Fruit fly (Drosophila melanogaster) whole organism, prepupa: ENCODE data around the gene tow.

Experiments
- CG11762 ChIP-seq: fragments of 200-800 bp; sonication (Bioruptor generic); optimal IDR thresholded peaks from 3 replicates; lab custom pipeline; 2016; ENCODE audit warnings: missing biosample characterization, missing genetic modification characterization; ENCODE audit not compliant: insufficient read depth
- CG1621 ChIP-seq: fragments of 200-800 bp; sonication (Bioruptor generic); optimal IDR thresholded peaks from 3 replicates; lab custom pipeline; 2018; ENCODE audit warnings: missing biosample characterization, mild to moderate bottlenecking, missing genetic modification characterization
- CG3032 ChIP-seq: fragments of 200-800 bp; optimal IDR thresholded peaks from 2 replicates; lab custom pipeline; 2019; ENCODE audit warnings: missing biosample characterization, mild to moderate bottlenecking, missing genetic modification characterization, moderate library complexity
- CG32006 ChIP-seq: fragments of 200-800 bp; sonication (Bioruptor generic); optimal IDR thresholded peaks from 3 replicates; lab custom pipeline; 2017; ENCODE audit warnings: missing biosample characterization, mild to moderate bottlenecking, missing genetic modification characterization
- CG34406 ChIP-seq: fragments of 200-800 bp; sonication (Bioruptor generic); optimal IDR thresholded peaks from 3 replicates; lab custom pipeline; 2016; ENCODE audit warnings: missing biosample characterization, missing genetic modification characterization
- CG3919 ChIP-seq: fragments of 200-800 bp; sonication (Bioruptor generic); optimal IDR thresholded peaks from 3 replicates; lab custom pipeline; 2016; ENCODE audit warnings: missing biosample characterization, missing genetic modification characterization
- CG6276 ChIP-seq: fragments of 200-800 bp; sonication (Bioruptor generic); optimal IDR thresholded peaks from 2 replicates; lab custom pipeline; 2017; ENCODE audit warnings: missing biosample characterization, mild to moderate bottlenecking, missing genetic modification characterization
- CG6792 ChIP-seq: fragments of 200-800 bp; sonication (Bioruptor generic); optimal IDR thresholded peaks from 3 replicates; lab custom pipeline; 2016; ENCODE audit warnings: missing biosample characterization, missing genetic modification characterization
- CG6808 ChIP-seq: fragments of 200-800 bp; sonication (Bioruptor generic); optimal IDR thresholded peaks from 3 replicates; lab custom pipeline; 2017; ENCODE audit warnings: missing biosample characterization, missing genetic modification characterization, mild to moderate bottlenecking, moderate library complexity, missing genetic modification reagents
- CG6854 ChIP-seq: fragments of 200-800 bp; sonication (Bioruptor generic); optimal IDR thresholded peaks from 2 replicates; lab custom pipeline; 2017; ENCODE audit warnings: missing biosample characterization, mild to moderate bottlenecking, missing genetic modification characterization
- CG7368 ChIP-seq: fragments of 200-800 bp; sonication (Bioruptor generic); optimal IDR thresholded peaks from 3 replicates; lab custom pipeline; 2016; ENCODE audit warnings: missing biosample characterization, missing genetic modification characterization
- CG8119 ChIP-seq: fragments of 200-800 bp; sonication (Bioruptor generic); IDR thresholded peaks from 3 replicates; pipeline ENCODE4 v1.3.6; 2022; ENCODE audit warnings: missing biosample characterization, missing genetic modification characterization
- CG8319 ChIP-seq: fragments of 200-800 bp; sonication (Bioruptor generic); optimal IDR thresholded peaks from 3 replicates; lab custom pipeline; 2016; ENCODE audit warnings: missing biosample characterization, missing genetic modification characterization
- CG8632 ChIP-seq: fragments of 200-800 bp; sonication (Bioruptor generic); optimal IDR thresholded peaks from 3 replicates; lab custom pipeline; 2016; ENCODE audit warnings: missing biosample characterization, missing genetic modification characterization
- CG9139 ChIP-seq: fragments of 200-800 bp; sonication (Bioruptor generic); optimal IDR thresholded peaks from 3 replicates; lab custom pipeline; 2017; ENCODE audit warnings: missing biosample characterization, mild to moderate bottlenecking, missing genetic modification characterization
- Eip75B ChIP-seq: fragments of 200-800 bp; sonication (Bioruptor generic); optimal IDR thresholded peaks from 3 replicates; lab custom pipeline; 2016; ENCODE audit warnings: missing biosample characterization, missing genetic modification characterization
- Eip78C ChIP-seq: fragments of 200-800 bp; sonication (Bioruptor generic); peaks from one replicate; lab custom pipeline; 2016; ENCODE audit warnings: missing biosample characterization, missing genetic modification characterization
- Eip93F ChIP-seq: fragments of 200-800 bp; sonication (Bioruptor generic); optimal IDR thresholded peaks from 2 replicates; lab custom pipeline; 2016; ENCODE audit warnings: missing biosample characterization, mild to moderate bottlenecking, missing genetic modification characterization
- Ets21C ChIP-seq: fragments of 200-800 bp; sonication (Bioruptor generic); optimal IDR thresholded peaks from 3 replicates; lab custom pipeline; 2016; ENCODE audit warnings: missing biosample characterization, missing genetic modification characterization
- Ets96B ChIP-seq: fragments of 200-800 bp; optimal IDR thresholded peaks from 2 replicates; lab custom pipeline; 2019; ENCODE audit warnings: missing biosample characterization, mild to moderate bottlenecking, missing genetic modification characterization, moderate library complexity
- Hr39 ChIP-seq: fragments of 200-800 bp; sonication (Bioruptor generic); optimal IDR thresholded peaks from 2 replicates; lab custom pipeline; 2016; ENCODE audit warnings: missing biosample characterization, missing genetic modification characterization
- Hr4 ChIP-seq: fragments of 200-800 bp; sonication (Bioruptor generic); optimal IDR thresholded peaks from 3 replicates; lab custom pipeline; 2016; ENCODE audit warnings: missing biosample characterization, missing genetic modification characterization
- Lpt ChIP-seq: fragments of 200-800 bp; sonication (Bioruptor generic); optimal IDR thresholded peaks from 3 replicates; lab custom pipeline; 2016; ENCODE audit warnings: missing biosample characterization, missing genetic modification characterization
- Met ChIP-seq: fragments of 200-800 bp; sonication (Bioruptor generic); optimal IDR thresholded peaks from 3 replicates; lab custom pipeline; 2016; ENCODE audit warnings: missing biosample characterization, missing genetic modification characterization
- Smox ChIP-seq: fragments of 200-800 bp; sonication (Bioruptor generic); optimal IDR thresholded peaks from 3 replicates; lab custom pipeline; 2016; ENCODE audit warnings: missing biosample characterization, missing genetic modification characterization
- Sox14 ChIP-seq: fragments of 200-800 bp; sonication (Bioruptor generic); optimal IDR thresholded peaks from 3 replicates; lab custom pipeline; 2016; ENCODE audit warnings: missing biosample characterization, missing genetic modification characterization
- achi ChIP-seq: fragments of 200-800 bp; sonication (Bioruptor generic); optimal IDR thresholded peaks from 3 replicates; lab custom pipeline; 2016; ENCODE audit warnings: missing biosample characterization, missing genetic modification characterization
- acj6 ChIP-seq: fragments of 200-800 bp; sonication (Bioruptor generic); optimal IDR thresholded peaks from 3 replicates; lab custom pipeline; 2016; ENCODE audit warnings: missing biosample characterization, missing genetic modification characterization
- cyc ChIP-seq: fragments of 200-800 bp; sonication (Bioruptor generic); optimal IDR thresholded peaks from 3 replicates; lab custom pipeline; 2016; ENCODE audit warnings: missing biosample characterization, missing genetic modification characterization
- dsx ChIP-seq: fragments of 200-800 bp; optimal IDR thresholded peaks from 3 replicates; lab custom pipeline; 2019; ENCODE audit warnings: missing biosample characterization, mild to moderate bottlenecking, missing genetic modification characterization, moderate library complexity; ENCODE audit not compliant: poor library complexity, severe bottlenecking
- eg ChIP-seq: fragments of 200-800 bp; sonication (Bioruptor generic); IDR thresholded peaks from 3 replicates; pipeline ENCODE4 v1.3.6; 2022; ENCODE audit warnings: missing biosample characterization, missing genetic modification characterization
- fkh ChIP-seq: fragments of 200-800 bp; sonication (Bioruptor generic); optimal IDR thresholded peaks from 3 replicates; lab custom pipeline; 2017; ENCODE audit warnings: missing biosample characterization, mild to moderate bottlenecking, missing genetic modification characterization, moderate library complexity
- lz ChIP-seq: fragments of 200-800 bp; sonication (Bioruptor generic); optimal IDR thresholded peaks from 3 replicates; lab custom pipeline; 2016; ENCODE audit warnings: missing biosample characterization, missing genetic modification characterization
- net ChIP-seq: fragments of 200-800 bp; sonication (Bioruptor generic); optimal IDR thresholded peaks from 3 replicates; lab custom pipeline; 2016; ENCODE audit warnings: missing biosample characterization, missing genetic modification characterization
- salr ChIP-seq, 2 experiments: fragments of 200-800 bp; sonication (Bioruptor generic); optimal IDR thresholded peaks; 3 replicates each; lab custom pipeline; 2016 to 2018; ENCODE audit warnings: missing biosample characterization in 2 of 2, missing genetic modification characterization in 2 of 2, mild to moderate bottlenecking in 1 of 2
- topi ChIP-seq: fragments of 200-800 bp; sonication (Bioruptor generic); optimal IDR thresholded peaks from 3 replicates; lab custom pipeline; 2016; ENCODE audit warnings: missing biosample characterization, missing genetic modification characterization
- vri ChIP-seq: fragments of 200-800 bp; sonication (Bioruptor generic); optimal IDR thresholded peaks from 3 replicates; lab custom pipeline; 2016; ENCODE audit warnings: missing biosample characterization, mild to moderate bottlenecking, missing genetic modification characterization

Gene tow

DNA sequence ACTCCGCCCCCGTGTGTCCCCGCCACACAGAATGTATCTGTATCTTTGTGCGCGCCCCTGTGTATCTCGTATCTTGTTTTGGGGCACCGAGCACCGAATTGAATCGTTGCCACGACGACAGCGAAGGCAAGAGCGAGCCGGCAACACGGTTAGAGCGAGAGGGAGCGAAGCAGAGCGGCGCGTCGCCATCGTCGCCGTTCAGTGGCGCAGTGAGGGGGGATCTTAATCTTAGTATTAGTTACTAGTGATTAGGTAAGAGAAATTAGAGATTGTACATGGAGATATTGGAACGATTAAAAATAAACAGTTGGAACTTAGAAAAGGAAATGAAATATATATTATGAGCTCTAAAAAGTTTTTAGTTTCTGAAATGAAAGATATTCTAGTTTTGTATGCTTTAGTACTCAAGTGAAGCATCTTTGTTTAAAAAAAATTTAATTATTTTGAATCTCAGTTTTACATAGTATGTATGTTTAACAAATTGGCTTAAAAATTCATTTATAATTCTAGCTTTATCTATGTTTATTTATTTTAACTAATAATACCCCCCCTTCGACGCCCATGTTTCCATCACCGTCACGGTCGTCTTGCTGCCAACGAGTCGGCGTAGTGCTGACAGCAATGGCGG, 46.4 kb downstream of the tow start (continued):
- peak; percentile 82 for TF ChIP-seq Eip75B (GFP tag; lab: Kevin White, UChicago)
- peak; percentile 71 for TF ChIP-seq CG6792
- peak; percentile 67 for TF ChIP-seq Hr4
- peak; percentile 48 for TF ChIP-seq Smox (GFP tag; lab: Kevin White, UChicago)
- peak in 1 of 2 experiments; percentile 86 for TF ChIP-seq salr (GFP tag; optimal IDR thresholded peaks at IDR 0.05; lab: Kevin White, UChicago)
- peak; percentile 83 for TF ChIP-seq fkh (GFP tag; lab: Kevin White, UChicago)
- peak; percentile 72 for TF ChIP-seq cyc (GFP tag; lab: Kevin White, UChicago)
- peak; percentile 73 for TF ChIP-seq CG8119 (GFP tag; lab: Robert Waterston, UW)
- peak; percentile 51 for TF ChIP-seq Met (GFP tag; lab: Kevin White, UChicago)
- TF ChIP-seq net (GFP tag; lab: Kevin White, UChicago) = peak; percentile 68
- TF ChIP-seq CG6808 (GFP tag; lab: Kevin White, UChicago) = peak; percentile 82
- TF ChIP-seq CG6276 (GFP tag; lab: Kevin White, UChicago) = peak; percentile 89
- peak; percentile 70 for TF ChIP-seq acj6 (GFP tag; lab: Kevin White, UChicago)
- peak; percentile 78 for TF ChIP-seq CG34406 (GFP tag; lab: Kevin White, UChicago)
- peak; percentile 61 for TF ChIP-seq dsx (GFP tag; lab: Kevin White, UChicago)
- peak; percentile 69 for TF ChIP-seq lz
- peak; percentile 75 for TF ChIP-seq CG9139 (GFP tag; lab: Kevin White, UChicago)
- TF ChIP-seq eg (GFP tag; lab: Robert Waterston, UW) = peak; percentile 68
- TF ChIP-seq vri (GFP tag; lab: Kevin White, UChicago) = no peak
- no peak for TF ChIP-seq CG1621 (tag; lab: Kevin White, UChicago)
- peak; percentile 72 for TF ChIP-seq achi (GFP tag; lab: Kevin White, UChicago)
- TF ChIP-seq Eip78C (GFP tag; lab: Kevin White, UChicago) = peak; percentile 95
- peak; percentile 21 for TF ChIP-seq Ets21C (GFP tag; lab: Kevin White, UChicago)
- TF ChIP-seq CG3919 (GFP tag; lab: Kevin White, UChicago) = peak; percentile 87

dm6 chr3L:6990288-6990687, 47.6 kb downstream of the tow start, which contains the start of gene bin:
Gene bin, plus strand, starts transcription at chr3L:6990622.
- TF ChIP-seq CG8319 = no peak
- TF ChIP-seq Sox14 (GFP tag; lab: Kevin White, UChicago) = no peak
- TF ChIP-seq cyc (GFP tag; lab: Kevin White, UChicago) = no peak
- no peak for TF ChIP-seq lz
- no peak for TF ChIP-seq topi (GFP tag; lab: Kevin White, UChicago)
- no peak for TF ChIP-seq CG8632 (GFP tag; lab: Kevin White, UChicago)
- no peak for TF ChIP-seq Hr39 (GFP tag; lab: Kevin White, UChicago)
- TF ChIP-seq CG9139 (GFP tag; lab: Kevin White, UChicago) = no peak
- no peak for TF ChIP-seq eg (GFP tag; lab: Robert Waterston, UW)
- TF ChIP-seq Ets96B (tag; lab: Kevin White, UChicago) = no peak
- TF ChIP-seq CG6854 = no peak
- TF ChIP-seq Ets21C (GFP tag; lab: Kevin White, UChicago) = no peak
- TF ChIP-seq CG32006 = no peak
- TF ChIP-seq CG11762 (GFP tag; lab: Kevin White, UChicago) = no peak
- TF ChIP-seq Lpt (GFP tag; lab: Kevin White, UChicago) = no peak

DNA sequence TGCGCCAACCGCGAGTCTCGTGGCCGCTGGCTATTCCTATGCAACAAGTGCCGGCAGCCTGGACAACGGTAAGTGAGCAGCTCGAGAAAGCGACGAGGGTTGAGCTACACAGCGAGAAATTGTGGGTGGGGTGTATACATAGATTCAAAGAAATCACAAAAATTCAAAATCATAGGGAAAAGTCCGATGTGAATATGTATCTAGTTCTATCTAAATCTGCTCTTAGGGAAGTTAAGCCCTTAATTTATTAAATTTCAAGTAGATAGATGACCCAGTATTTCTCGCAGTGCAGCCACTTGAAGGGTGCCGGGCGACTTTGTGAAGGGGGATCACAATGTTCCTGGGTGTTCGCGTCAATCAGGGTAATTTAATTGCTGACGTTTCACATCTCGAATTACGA, 50.7 kb downstream of the tow start:
- TF ChIP-seq Lpt (GFP tag; lab: Kevin White, UChicago) = no peak

dm6 chr3L:6995364-6995749, 52.7 kb downstream of the tow start:
- TF ChIP-seq CG3032 (tag; lab: Kevin White, UChicago) = no peak
- TF ChIP-seq CG8319 = no peak
- no peak for TF ChIP-seq vri (GFP tag; lab: Kevin White, UChicago)
- no peak for TF ChIP-seq Eip93F (GFP tag; lab: Kevin White, UChicago)
- TF ChIP-seq CG7368 (GFP tag; lab: Kevin White, UChicago) = no peak
- TF ChIP-seq Hr4 = no peak
